Worm (Caenorhabditis elegans) whole organism, L4 larva: Measurements from ENCODE around the gene tceb-3.

Experiments used
- ama-1 ChIP-seq: fragments of 150-350 bp; optimal IDR thresholded peaks from 2 replicates; lab custom pipeline; 2014; ENCODE audit warnings: inconsistent platforms, mixed read lengths
- ceh-44 ChIP-seq: fragments of 200-800 bp; sonication (Bioruptor generic); IDR thresholded peaks from 2 replicates; pipeline ENCODE4 v1.3.6; 2022; ENCODE audit warnings: missing genetic modification reagents, missing genetic modification characterization, missing compliant biosample characterization
- dmd-8 ChIP-seq: fragments of 200-800 bp; sonication (Bioruptor generic); IDR thresholded peaks from 2 replicates; pipeline ENCODE4 v1.3.6; 2022; ENCODE audit warnings: missing genetic modification characterization, missing compliant biosample characterization
- nhr-237 ChIP-seq: sonication (generic microtip); optimal IDR thresholded peaks from 2 replicates; lab custom pipeline; 2017; ENCODE audit warnings: missing biosample characterization, missing genetic modification characterization
- nhr-6 ChIP-seq: fragments of 150-350 bp; optimal IDR thresholded peaks from 2 replicates; lab custom pipeline; 2014; ENCODE audit warnings: missing biosample characterization, missing genetic modification characterization
- pha-4 ChIP-seq, 2 experiments: fragments of 150-350 bp in 1 of 2; fragments of 200-800 bp in 1 of 2; sonication (Bioruptor generic) in 1 of 2; IDR thresholded peaks in 1 of 2; optimal IDR thresholded peaks in 1 of 2; 2 replicates each; pipeline versions ENCODE4 v1.3.6 to Lab custom; 2014 to 2022; ENCODE audit warnings: missing genetic modification characterization in 2 of 2, missing genetic modification reagents in 2 of 2, missing biosample characterization in 1 of 2, missing compliant biosample characterization in 1 of 2
- pqm-1 ChIP-seq: sonication (generic microtip); optimal IDR thresholded peaks from 2 replicates; lab custom pipeline; 2017; ENCODE audit warnings: missing biosample characterization, missing genetic modification characterization
- skn-1 ChIP-seq: fragments of 150-350 bp; optimal IDR thresholded peaks from 2 replicates; lab custom pipeline; 2014; ENCODE audit warnings: missing biosample characterization, missing genetic modification characterization

- TF ChIP-seq dmd-8 (GFP tag; lab: Robert Waterston, UW) (no peak), nhr-6 (no peak), pqm-1 (tag; lab: Kevin White, UChicago) (no peak), ama-1 (lab: Kevin White, UChicago) (no peak), ceh-44 (GFP tag; lab: Robert Waterston, UW) (no peak), skn-1 (tag; lab: Kevin White, UChicago) (no peak), pha-4 (GFP tag; IDR thresholded peaks at IDR 0.05; lab: Robert Waterston, UW) (no peak), pha-4 (tag; optimal IDR thresholded peaks at IDR 0.05; lab: Kevin White, UChicago) (no peak), nhr-237 (no peak)
These were observed 369 bp downstream of the tceb-3 start for ce11 chrII:10946848-10947247.
